Worm (Caenorhabditis elegans) whole organism, young adult: ENCODE measurements around the gene C54F6.20.

ENCODE experiments used
- B0261.1 ChIP-seq: sonication (generic microtip); optimal IDR thresholded peaks from 2 replicates; lab custom pipeline; 2016; ENCODE audit warnings: mild to moderate bottlenecking, missing genetic modification characterization, moderate library complexity, missing compliant biosample characterization
- D2030.7 ChIP-seq: fragments of 200-800 bp; sonication (Bioruptor generic); IDR thresholded peaks from 2 replicates; pipeline ENCODE4 v1.3.6; 2022; ENCODE audit warnings: missing genetic modification reagents, missing genetic modification characterization, missing compliant biosample characterization
- F33H1.4 ChIP-seq: fragments of 200-800 bp; sonication (Bioruptor generic); IDR thresholded peaks from 2 replicates; pipeline ENCODE4 v1.3.6; 2022; ENCODE audit warnings: missing genetic modification reagents, missing genetic modification characterization, missing compliant biosample characterization
- F37B4.10 ChIP-seq: fragments of 200-800 bp; sonication (Bioruptor generic); IDR thresholded peaks from 2 replicates; pipeline ENCODE4 v1.3.6; 2022; ENCODE audit warnings: missing genetic modification characterization, missing compliant biosample characterization
- K11D2.4 ChIP-seq: fragments of 200-800 bp; sonication (Bioruptor generic); IDR thresholded peaks from 2 replicates; pipeline ENCODE4 v1.3.6; 2022; ENCODE audit warnings: missing genetic modification reagents, missing genetic modification characterization, missing compliant biosample characterization
- Y53F4B.3 ChIP-seq: fragments of 200-800 bp; sonication (Bioruptor generic); IDR thresholded peaks from 2 replicates; pipeline ENCODE4 v1.3.6; 2022; ENCODE audit warnings: missing genetic modification reagents, missing genetic modification characterization, missing compliant biosample characterization
- Y56A3A.18 ChIP-seq: fragments of 200-800 bp; sonication (Bioruptor generic); IDR thresholded peaks from 2 replicates; pipeline ENCODE4 v1.3.6; 2022; ENCODE audit warnings: missing genetic modification reagents, missing genetic modification characterization, missing compliant biosample characterization
- Y79H2A.3 ChIP-seq: fragments of 200-800 bp; sonication (Bioruptor generic); conservative IDR thresholded peaks from 2 replicates; pipeline ENCODE4 v1.3.6; 2022; ENCODE audit warnings: missing genetic modification reagents, missing genetic modification characterization, missing compliant biosample characterization
- ZK185.1 ChIP-seq: sonication (generic microtip); optimal IDR thresholded peaks from 2 replicates; lab custom pipeline; 2016; ENCODE audit warnings: mild to moderate bottlenecking, missing genetic modification characterization, missing compliant biosample characterization; ENCODE audit not compliant: poor library complexity, severe bottlenecking
- ama-1 ChIP-seq, 3 experiments: fragments of 150-350 bp in 1 of 3; sonication (generic microtip) in 2 of 3; optimal IDR thresholded peaks; 2 replicates each; lab custom pipeline; 2014 to 2018; ENCODE audit warnings: missing biosample characterization in 2 of 3, missing genetic modification characterization in 2 of 3, missing genetic modification reagents in 2 of 3
- aptf-3 ChIP-seq: fragments of 200-800 bp; sonication (Bioruptor generic); IDR thresholded peaks from 2 replicates; pipeline ENCODE4 v1.3.6; 2022; ENCODE audit warnings: missing genetic modification characterization, missing compliant biosample characterization
- bed-1 ChIP-seq: fragments of 200-800 bp; sonication (Bioruptor generic); IDR thresholded peaks from 2 replicates; pipeline ENCODE4 v1.3.6; 2022; ENCODE audit warnings: missing genetic modification reagents, missing genetic modification characterization, missing compliant biosample characterization
- cebp-2 ChIP-seq: fragments of 200-800 bp; sonication (Bioruptor generic); IDR thresholded peaks from 2 replicates; pipeline ENCODE4 v1.3.6; 2022; ENCODE audit warnings: missing genetic modification characterization, missing compliant biosample characterization
- ceh-27 ChIP-seq: fragments of 200-800 bp; sonication (Bioruptor generic); optimal IDR thresholded peaks from 2 replicates; lab custom pipeline; 2018; ENCODE audit warnings: mild to moderate bottlenecking, missing genetic modification characterization, moderate library complexity, missing compliant biosample characterization
- ceh-40 ChIP-seq: fragments of 200-800 bp; sonication (Bioruptor generic); IDR thresholded peaks from 2 replicates; pipeline ENCODE4 v1.3.6; 2022; ENCODE audit warnings: missing genetic modification characterization, missing compliant biosample characterization
- ceh-58 ChIP-seq: fragments of 200-800 bp; sonication (Bioruptor generic); IDR thresholded peaks from 2 replicates; pipeline ENCODE4 v1.3.6; 2022; ENCODE audit warnings: missing genetic modification characterization, missing compliant biosample characterization
- chd-7 ChIP-seq: sonication (generic microtip); optimal IDR thresholded peaks from 2 replicates; lab custom pipeline; 2016; ENCODE audit warnings: mild to moderate bottlenecking, missing genetic modification characterization, moderate library complexity, missing compliant biosample characterization
- efl-1 ChIP-seq: fragments of 150-350 bp; optimal IDR thresholded peaks from 2 replicates; lab custom pipeline; 2014; ENCODE audit warnings: missing biosample characterization, missing genetic modification reagents, missing genetic modification characterization
- egl-18 ChIP-seq: fragments of 200-800 bp; sonication (Bioruptor generic); IDR thresholded peaks from 2 replicates; pipeline ENCODE4 v1.3.6; 2022; ENCODE audit warnings: missing genetic modification reagents, missing genetic modification characterization, missing compliant biosample characterization
- egl-44 ChIP-seq: fragments of 200-800 bp; sonication (Bioruptor generic); IDR thresholded peaks from 2 replicates; pipeline ENCODE4 v1.3.6; 2022; ENCODE audit warnings: missing genetic modification reagents, missing genetic modification characterization, missing compliant biosample characterization
- ets-4 ChIP-seq: fragments of 200-800 bp; sonication (Bioruptor generic); optimal IDR thresholded peaks from 2 replicates; lab custom pipeline; 2018; ENCODE audit warnings: mild to moderate bottlenecking, missing genetic modification characterization, missing compliant biosample characterization
- him-1 ChIP-seq: sonication (generic microtip); optimal IDR thresholded peaks from 2 replicates; lab custom pipeline; 2016; ENCODE audit warnings: missing genotype, missing genetic modification reagents, missing genetic modification characterization, missing compliant biosample characterization
- hlh-26 ChIP-seq: fragments of 200-800 bp; sonication (Bioruptor generic); conservative IDR thresholded peaks from 2 replicates; pipeline ENCODE4 v1.3.6; 2022; ENCODE audit warnings: missing genetic modification reagents, missing genetic modification characterization, missing compliant biosample characterization
- let-526 ChIP-seq: fragments of 200-800 bp; sonication (Bioruptor generic); IDR thresholded peaks from 2 replicates; pipeline ENCODE4 v1.3.6; 2022; ENCODE audit warnings: missing genetic modification reagents, missing genetic modification characterization, missing compliant biosample characterization
- lsl-1 ChIP-seq: fragments of 200-800 bp; sonication (Bioruptor generic); optimal IDR thresholded peaks from 2 replicates; lab custom pipeline; 2018; ENCODE audit warnings: mild to moderate bottlenecking, missing genetic modification characterization, moderate library complexity, missing compliant biosample characterization
- madf-8 ChIP-seq: fragments of 200-800 bp; sonication (Bioruptor generic); conservative IDR thresholded peaks from 2 replicates; pipeline ENCODE4 v1.3.6; 2022; ENCODE audit warnings: missing genetic modification reagents, missing genetic modification characterization, missing compliant biosample characterization
- nfyb-1 ChIP-seq: fragments of 200-800 bp; sonication (Bioruptor generic); IDR thresholded peaks from 2 replicates; pipeline ENCODE4 v1.3.6; 2022; ENCODE audit warnings: missing genetic modification reagents, missing genetic modification characterization, missing compliant biosample characterization
- repo-1 ChIP-seq: sonication (generic microtip); optimal IDR thresholded peaks from 2 replicates; lab custom pipeline; 2017; ENCODE audit warnings: mild to moderate bottlenecking, missing genetic modification characterization, missing compliant biosample characterization
- snpc-1.3 ChIP-seq: sonication (generic microtip); optimal IDR thresholded peaks from 2 replicates; lab custom pipeline; 2017; ENCODE audit warnings: missing genetic modification characterization, mild to moderate bottlenecking, missing compliant biosample characterization, antibody characterized with exemption, moderate library complexity, missing genotype, missing genetic modification reagents; ENCODE audit not compliant: insufficient read depth
- snpc-3.4 ChIP-seq: sonication (generic microtip); optimal IDR thresholded peaks from 2 replicates; lab custom pipeline; 2017; ENCODE audit warnings: missing genetic modification characterization, mild to moderate bottlenecking, missing compliant biosample characterization, antibody characterized with exemption, moderate library complexity, missing genotype, missing genetic modification reagents
- unc-130 ChIP-seq: sonication (generic microtip); optimal IDR thresholded peaks from 2 replicates; lab custom pipeline; 2016; ENCODE audit warnings: missing genetic modification reagents, missing genetic modification characterization, missing compliant biosample characterization
- unc-62 ChIP-seq: fragments of 150-350 bp; optimal IDR thresholded peaks from 2 replicates; lab custom pipeline; 2014; ENCODE audit warnings: missing biosample characterization, missing genetic modification reagents, missing genetic modification characterization
- zfh-2 ChIP-seq: fragments of 200-800 bp; sonication (Bioruptor generic); conservative IDR thresholded peaks from 2 replicates; pipeline ENCODE4 v1.3.6; 2022; ENCODE audit warnings: missing genetic modification reagents, missing genetic modification characterization, missing compliant biosample characterization

The C54F6.20 gene

ce11 chrV:7490340-7490739 lies 34.2 kb upstream of the C54F6.20 start, which contains the start of gene srbc-9:
Gene srbc-9 (minus strand): TSS chrV:7490440.
- TF ChIP-seq ceh-40 (GFP tag; lab: Robert Waterston, UW) = no peak
- no peak for TF ChIP-seq nfyb-1 (GFP tag; lab: Robert Waterston, UW)

ce11 chrV:7492924-7493323 lies 31.6 kb upstream of the C54F6.20 start, which contains the start of gene srbc-10:
Gene srbc-10 (minus strand): TSS chrV:7493024.
- TF ChIP-seq ama-1 (optimal IDR thresholded peaks at IDR 0.05; lab: Kevin White, UChicago) (no peak), ama-1 (GFP tag; optimal IDR thresholded peaks at IDR 0.05; lab: Kevin White, UChicago) (no peak), him-1 (tag; lab: Kevin White, UChicago) (no peak), zfh-2 (GFP tag; lab: Robert Waterston, UW) (no peak), Y56A3A.18 (GFP tag; lab: Robert Waterston, UW) (no peak), ceh-58 (GFP tag; lab: Robert Waterston, UW) (no peak), B0261.1 (tag; lab: Kevin White, UChicago) (no peak), snpc-1.3 (tag; lab: Kevin White, UChicago) (no peak), F33H1.4 (GFP tag; lab: Robert Waterston, UW) (no peak), Y53F4B.3 (GFP tag; lab: Robert Waterston, UW) (no peak), ZK185.1 (no peak), F37B4.10 (GFP tag; lab: Robert Waterston, UW) (no peak), ceh-27 (GFP tag; lab: Kevin White, UChicago) (no peak), D2030.7 (GFP tag; lab: Robert Waterston, UW) (no peak), nfyb-1 (GFP tag; lab: Robert Waterston, UW) (no peak), chd-7 (tag; lab: Kevin White, UChicago) (no peak), K11D2.4 (GFP tag; lab: Robert Waterston, UW) (no peak), bed-1 (GFP tag; lab: Robert Waterston, UW) (no peak), hlh-26 (GFP tag; lab: Robert Waterston, UW) (no peak), efl-1 (GFP tag; lab: Kevin White, UChicago) (no peak), repo-1 (tag; lab: Kevin White, UChicago) (no peak)

- TF ChIP-seq ets-4 (GFP tag; lab: Kevin White, UChicago) (no peak), ama-1 (optimal IDR thresholded peaks at IDR 0.05; lab: Kevin White, UChicago) (no peak), ama-1 (GFP tag; optimal IDR thresholded peaks at IDR 0.05; lab: Kevin White, UChicago) (no peak), snpc-3.4 (no peak), cebp-2 (no peak), lsl-1 (no peak), egl-44 (GFP tag; lab: Robert Waterston, UW) (no peak), Y79H2A.3 (no peak), aptf-3 (GFP tag; lab: Robert Waterston, UW) (no peak), unc-130 (GFP tag; lab: Kevin White, UChicago) (no peak), let-526 (no peak), egl-18 (GFP tag; lab: Robert Waterston, UW) (no peak), unc-62 (GFP tag; lab: Kevin White, UChicago) (no peak), madf-8 (no peak), nfyb-1 (GFP tag; lab: Robert Waterston, UW) (no peak)
These were observed 29.4 kb upstream of the C54F6.20 start, which contains the start of gene srbc-11 for ce11 chrV:7495189-7495588. Gene srbc-11 (minus strand): TSS chrV:7495289.

- TF ChIP-seq ceh-40 (GFP tag; lab: Robert Waterston, UW) = no peak
These were observed 27.1 kb upstream of the C54F6.20 start, which contains the start of gene srh-79 for ce11 chrV:7497440-7497839. Gene srh-79 (plus strand): TSS chrV:7497740.
